Worm (Caenorhabditis elegans): ENCODE measurements around the gene ZC373.2.

DNA sequence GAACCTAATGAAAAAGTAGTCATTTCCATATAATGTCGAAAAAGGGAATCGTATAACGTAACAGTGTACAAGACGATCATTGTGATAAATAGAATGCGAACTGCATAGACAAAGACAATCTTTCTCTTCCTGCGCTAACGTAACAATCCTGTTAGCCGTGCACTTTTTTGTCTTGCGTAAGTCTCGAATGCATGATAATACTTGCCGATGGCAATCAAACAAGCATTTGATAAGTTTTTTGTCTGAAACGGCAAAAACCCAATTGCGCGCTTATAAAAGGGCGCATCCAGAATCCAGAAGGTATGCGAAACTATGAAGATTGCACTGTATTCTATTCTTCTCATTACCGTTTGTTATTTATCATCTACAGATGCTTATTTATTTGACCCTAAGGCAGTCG lies 16.8 kb upstream of the ZC373.2 start, which contains the start of gene dao-4:
- TF ChIP-seq ztf-11 (tag; optimal IDR thresholded peaks at IDR 0.05) = no peak
- TF ChIP-seq lsy-2 (tag; optimal IDR thresholded peaks at IDR 0.05) = no peak
- no peak for TF ChIP-seq lin-13 (tag; optimal IDR thresholded peaks at IDR 0.05)
- TF ChIP-seq nhr-2 (tag; optimal IDR thresholded peaks at IDR 0.05) = no peak
- no peak for TF ChIP-seq mab-5 (tag; optimal IDR thresholded peaks at IDR 0.05)
- TF ChIP-seq ceh-83 (GFP tag; optimal IDR thresholded peaks at IDR 0.05) = no peak
- TF ChIP-seq ceh-39 (tag; optimal IDR thresholded peaks at IDR 0.05) = no peak
- no peak for TF ChIP-seq pha-4 (tag; optimal IDR thresholded peaks at IDR 0.05)
- no peak for TF ChIP-seq nhr-12 (tag; optimal IDR thresholded peaks at IDR 0.05)
- TF ChIP-seq snpc-4 (tag; optimal IDR thresholded peaks at IDR 0.05) = no peak
- TF ChIP-seq unc-62 (GFP tag; optimal IDR thresholded peaks at IDR 0.05) = no peak
- no peak for TF ChIP-seq nhr-237 (tag; optimal IDR thresholded peaks at IDR 0.05)

Measured in whole organism, mixed stage, embryonic.